Fruit fly (Drosophila melanogaster) whole organism, embryonic: ENCODE data around the gene Act87E.
A peak's percentile ranks its signal among the peaks of the same experiment; 100 is the strongest.

Experiments used
- Abd-B ChIP-seq: fragments of 200-800 bp; sonication (Bioruptor generic); optimal IDR thresholded peaks from 2 replicates; lab custom pipeline; 2018; ENCODE audit warnings: missing biosample characterization, mild to moderate bottlenecking, missing genetic modification characterization, moderate library complexity
- Antp ChIP-seq: fragments of 200-800 bp; sonication (Bioruptor generic); optimal IDR thresholded peaks from 3 replicates; lab custom pipeline; 2016; ENCODE audit warnings: missing biosample characterization, missing genetic modification characterization
- Atf3 ChIP-seq: fragments of 200-800 bp; sonication (Bioruptor generic); optimal IDR thresholded peaks from 3 replicates; lab custom pipeline; 2016; ENCODE audit warnings: missing biosample characterization, missing genetic modification characterization
- Awh ChIP-seq: fragments of 200-800 bp; sonication (Bioruptor generic); IDR thresholded peaks from 2 replicates; pipeline ENCODE4, ENCODE4 v1.3.6; 2022; ENCODE audit warnings: missing biosample characterization, missing genetic modification characterization
- BEAF-32 ChIP-seq: fragments of 200-800 bp; sonication (Bioruptor generic); optimal IDR thresholded peaks from 3 replicates; lab custom pipeline; 2017; ENCODE audit warnings: missing biosample characterization, missing genetic modification characterization, mild to moderate bottlenecking, moderate library complexity, missing genetic modification reagents
- CG12391 ChIP-seq: fragments of 200-800 bp; sonication (Bioruptor generic); optimal IDR thresholded peaks from 3 replicates; lab custom pipeline; 2018; ENCODE audit warnings: missing biosample characterization, mild to moderate bottlenecking, missing genetic modification characterization, moderate library complexity
- CG12769 ChIP-seq: fragments of 200-800 bp; sonication (Bioruptor generic); optimal IDR thresholded peaks from 2 replicates; lab custom pipeline; 2019; ENCODE audit warnings: missing biosample characterization, mild to moderate bottlenecking, missing genetic modification characterization, moderate library complexity
- CG13894 ChIP-seq: fragments of 200-800 bp; sonication (Bioruptor generic); optimal IDR thresholded peaks from 3 replicates; lab custom pipeline; 2018; ENCODE audit warnings: missing biosample characterization, mild to moderate bottlenecking, missing genetic modification characterization, moderate library complexity
- CG16779 ChIP-seq: fragments of 200-800 bp; sonication (Bioruptor generic); IDR thresholded peaks from 2 replicates; pipeline ENCODE4 v1.3.6; 2022; ENCODE audit warnings: missing biosample characterization, missing genetic modification characterization
- CG2202 ChIP-seq: fragments of 200-800 bp; sonication (Bioruptor generic); optimal IDR thresholded peaks from 2 replicates; lab custom pipeline; 2018; ENCODE audit warnings: missing biosample characterization, mild to moderate bottlenecking, missing genetic modification characterization
- CG31441 ChIP-seq: fragments of 200-800 bp; sonication (Bioruptor generic); IDR thresholded peaks from 2 replicates; pipeline ENCODE4 v1.3.6; 2022; ENCODE audit warnings: missing biosample characterization, missing genetic modification characterization
- CG42726 ChIP-seq: fragments of 200-800 bp; sonication (Bioruptor generic); IDR thresholded peaks from 2 replicates; pipeline ENCODE4 v1.3.6; 2022; ENCODE audit warnings: missing biosample characterization, missing genetic modification characterization; ENCODE audit not compliant: partially characterized antibody
- CG6254 ChIP-seq: fragments of 200-800 bp; sonication (Bioruptor generic); optimal IDR thresholded peaks from 3 replicates; lab custom pipeline; 2017; ENCODE audit warnings: mild to moderate bottlenecking, missing biosample characterization, missing genetic modification reagents, missing genetic modification characterization
- CoRest ChIP-seq: fragments of 200-800 bp; sonication (Bioruptor generic); optimal IDR thresholded peaks from 3 replicates; lab custom pipeline; 2018; ENCODE audit warnings: missing biosample characterization, mild to moderate bottlenecking, missing genetic modification characterization, moderate library complexity
- D19A ChIP-seq: fragments of 200-800 bp; optimal IDR thresholded peaks from 3 replicates; lab custom pipeline; 2019; ENCODE audit warnings: missing biosample characterization, mild to moderate bottlenecking, missing genetic modification characterization, moderate library complexity
- GATAe ChIP-seq: fragments of 200-800 bp; sonication (Bioruptor generic); conservative IDR thresholded peaks from 2 replicates; pipeline ENCODE4 v1.3.6; 2022; ENCODE audit warnings: missing biosample characterization, missing genetic modification characterization
- H15 ChIP-seq: fragments of 200-800 bp; sonication (Bioruptor generic); IDR thresholded peaks from 3 replicates; pipeline ENCODE4 v1.3.6; 2022; ENCODE audit warnings: missing biosample characterization, missing genetic modification characterization
- HLHmδ ChIP-seq: fragments of 200-800 bp; sonication (Bioruptor generic); optimal IDR thresholded peaks from 2 replicates; lab custom pipeline; 2018; ENCODE audit warnings: missing biosample characterization, mild to moderate bottlenecking, missing genetic modification characterization, moderate library complexity
- Lhr ChIP-seq: fragments of 200-800 bp; sonication (Bioruptor generic); optimal IDR thresholded peaks from 3 replicates; lab custom pipeline; 2017; ENCODE audit warnings: mild to moderate bottlenecking, missing biosample characterization, missing genetic modification reagents, missing genetic modification characterization
- Max ChIP-seq: fragments of 200-800 bp; sonication (Bioruptor generic); optimal IDR thresholded peaks from 2 replicates; lab custom pipeline; 2016; ENCODE audit warnings: missing biosample characterization, mild to moderate bottlenecking, missing genetic modification characterization
- Neu2 ChIP-seq: fragments of 200-800 bp; sonication (Bioruptor generic); optimal IDR thresholded peaks from 3 replicates; lab custom pipeline; 2016; ENCODE audit warnings: missing biosample characterization, missing genetic modification characterization, borderline replicate concordance
- Trl ChIP-seq, 3 experiments: fragments of >200 bp in 2 of 3; fragments of 200-800 bp in 1 of 3; sonication (Bioruptor generic) in 1 of 3; optimal IDR thresholded peaks; 2 replicates in 1 of 3; 3 replicates in 2 of 3; lab custom pipeline; 2016 to 2017; ENCODE audit warnings: missing biosample characterization in 1 of 3, missing genetic modification characterization in 1 of 3
- Xrp1 ChIP-seq: fragments of 200-800 bp; sonication (Bioruptor generic); IDR thresholded peaks from 2 replicates; pipeline ENCODE4 v1.3.6; 2022; ENCODE audit warnings: missing biosample characterization, missing genetic modification characterization
- YL-1 ChIP-seq: fragments of 200-800 bp; sonication (Bioruptor generic); optimal IDR thresholded peaks from 3 replicates; lab custom pipeline; 2017; ENCODE audit warnings: missing biosample characterization, mild to moderate bottlenecking, missing genetic modification characterization
- abd-A ChIP-seq: fragments of 200-800 bp; sonication (Bioruptor generic); optimal IDR thresholded peaks from 3 replicates; lab custom pipeline; 2019; ENCODE audit warnings: missing biosample characterization, mild to moderate bottlenecking, missing genetic modification characterization, moderate library complexity
- ac ChIP-seq: fragments of 200-800 bp; sonication (Bioruptor generic); optimal IDR thresholded peaks from 3 replicates; lab custom pipeline; 2017; ENCODE audit warnings: missing biosample characterization, mild to moderate bottlenecking, missing genetic modification characterization
- bowl ChIP-seq: fragments of 200-800 bp; sonication (Bioruptor generic); IDR thresholded peaks from 2 replicates; pipeline ENCODE4 v1.3.6; 2022; ENCODE audit warnings: missing biosample characterization, missing genetic modification characterization
- cad ChIP-seq: fragments of >200 bp; optimal IDR thresholded peaks from 2 replicates; lab custom pipeline; 2017; ENCODE audit warnings: missing biosample characterization, missing genetic modification characterization
- chinmo ChIP-seq: fragments of 200-800 bp; sonication (Bioruptor generic); IDR thresholded peaks from 4 replicates; pipeline ENCODE4 v1.3.6; 2022; ENCODE audit warnings: missing biosample characterization, missing genetic modification characterization; ENCODE audit not compliant: partially characterized antibody
- chm ChIP-seq: fragments of 200-800 bp; sonication (Bioruptor generic); IDR thresholded peaks from 2 replicates; pipeline ENCODE4 v1.3.6; 2022; ENCODE audit warnings: missing biosample characterization, missing genetic modification characterization
- cwo ChIP-seq: fragments of 200-800 bp; sonication (Bioruptor generic); optimal IDR thresholded peaks from 3 replicates; lab custom pipeline; 2017; ENCODE audit warnings: missing biosample characterization, missing genetic modification characterization, mild to moderate bottlenecking, moderate library complexity, missing genetic modification reagents
- her ChIP-seq: fragments of 200-800 bp; sonication (Bioruptor generic); optimal IDR thresholded peaks from 2 replicates; lab custom pipeline; 2016; ENCODE audit warnings: missing biosample characterization, missing genetic modification characterization
- lola ChIP-seq, 3 experiments: fragments of >200 bp in 2 of 3; fragments of 200-800 bp in 1 of 3; sonication (Bioruptor generic) in 1 of 3; optimal IDR thresholded peaks; 2 replicates each; lab custom pipeline; 2017 to 2019; ENCODE audit warnings: missing biosample characterization in 3 of 3, missing genetic modification characterization in 3 of 3, mild to moderate bottlenecking in 1 of 3, moderate library complexity in 1 of 3
- luna ChIP-seq: fragments of 200-800 bp; sonication (Bioruptor generic); optimal IDR thresholded peaks from 2 replicates; lab custom pipeline; 2016; ENCODE audit warnings: missing biosample characterization, missing genetic modification characterization
- maf-S ChIP-seq: fragments of 200-800 bp; sonication (Bioruptor generic); optimal IDR thresholded peaks from 2 replicates; lab custom pipeline; 2016; ENCODE audit warnings: missing biosample characterization, missing genetic modification characterization
- nerfin-1 ChIP-seq: fragments of 200-800 bp; sonication (Bioruptor generic); optimal IDR thresholded peaks from 3 replicates; lab custom pipeline; 2019; ENCODE audit warnings: missing biosample characterization, mild to moderate bottlenecking, missing genetic modification characterization, moderate library complexity
- oc ChIP-seq: fragments of 200-800 bp; sonication (Bioruptor generic); optimal IDR thresholded peaks from 2 replicates; lab custom pipeline; 2018; ENCODE audit warnings: missing biosample characterization, mild to moderate bottlenecking, missing genetic modification characterization, moderate library complexity
- otp ChIP-seq: fragments of 200-800 bp; sonication (Bioruptor generic); IDR thresholded peaks from 3 replicates; pipeline ENCODE4, ENCODE4 v1.3.6; 2022; ENCODE audit warnings: missing biosample characterization, missing genetic modification characterization
- pan ChIP-seq, 4 experiments: fragments of >200 bp in 3 of 4; fragments of 200-800 bp in 1 of 4; sonication (Bioruptor generic) in 1 of 4; optimal IDR thresholded peaks in 3 of 4; IDR thresholded peaks in 1 of 4; 2 replicates each; pipeline versions ENCODE4 v1.3.6 to Lab custom; 2017 to 2022; ENCODE audit warnings: missing biosample characterization in 2 of 4, missing genetic modification characterization in 2 of 4, mixed read lengths in 1 of 4
- prd ChIP-seq, 3 experiments: fragments of >200 bp in 2 of 3; fragments of 200-800 bp in 1 of 3; sonication (Bioruptor generic) in 1 of 3; optimal IDR thresholded peaks in 2 of 3; IDR thresholded peaks in 1 of 3; 2 replicates in 2 of 3; 3 replicates in 1 of 3; pipeline versions ENCODE4 v1.3.6 to Lab custom; 2017 to 2022; ENCODE audit warnings: missing biosample characterization in 1 of 3, missing genetic modification characterization in 1 of 3
- sd ChIP-seq: fragments of 200-800 bp; sonication (Bioruptor generic); optimal IDR thresholded peaks from 3 replicates; lab custom pipeline; 2018; ENCODE audit warnings: missing biosample characterization, mild to moderate bottlenecking, missing genetic modification characterization, moderate library complexity
- sim ChIP-seq: fragments of 200-800 bp; sonication (Bioruptor generic); IDR thresholded peaks from 2 replicates; pipeline ENCODE4 v1.3.6; 2022; ENCODE audit warnings: missing biosample characterization, missing genetic modification characterization
- slp2 ChIP-seq: fragments of 200-800 bp; sonication (Bioruptor generic); optimal IDR thresholded peaks from 2 replicates; lab custom pipeline; 2016; ENCODE audit warnings: missing biosample characterization, missing genetic modification characterization
- so ChIP-seq: fragments of 200-800 bp; sonication (Bioruptor generic); IDR thresholded peaks from 3 replicates; pipeline ENCODE4 v1.3.6; 2022; ENCODE audit warnings: missing biosample characterization, missing genetic modification characterization
- sqz ChIP-seq: fragments of 200-800 bp; sonication (Bioruptor generic); optimal IDR thresholded peaks from 3 replicates; lab custom pipeline; 2018; ENCODE audit warnings: missing biosample characterization, mild to moderate bottlenecking, missing genetic modification characterization
- stwl ChIP-seq: fragments of 200-800 bp; sonication (Bioruptor generic); optimal IDR thresholded peaks from 3 replicates; lab custom pipeline; 2018; ENCODE audit warnings: missing biosample characterization, mild to moderate bottlenecking, missing genetic modification characterization, moderate library complexity
- vvl ChIP-seq: fragments of 200-800 bp; sonication (Bioruptor generic); IDR thresholded peaks from 2 replicates; pipeline ENCODE4 v1.3.6; 2022; ENCODE audit warnings: missing biosample characterization, missing genetic modification characterization

Gene Act87E

DNA sequence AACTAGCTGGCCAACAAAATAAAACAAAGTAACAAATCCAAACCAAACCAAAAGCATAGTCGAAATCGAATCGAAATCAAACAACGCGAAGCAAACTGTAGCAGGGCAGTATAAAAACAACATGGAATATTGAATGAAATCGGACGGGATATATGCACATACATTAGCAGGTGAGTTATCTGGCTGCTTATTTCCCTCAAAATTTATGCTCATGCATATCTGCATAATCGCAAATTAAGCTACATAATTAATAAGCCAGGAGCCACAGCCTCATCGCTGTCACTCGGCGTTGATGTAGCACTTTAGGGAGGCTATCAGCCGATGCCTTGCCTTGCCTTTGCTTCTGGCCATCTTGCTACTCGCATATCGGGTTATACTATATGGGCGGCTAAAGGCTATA, 26.5 kb downstream of the Act87E start:
- TF ChIP-seq CG13894 (tag; lab: Kevin White, UChicago) (peak; percentile 27), chinmo (GFP tag; lab: Robert Waterston, UW) (peak; percentile 83; the same call in 3 of the 4 replicates), vvl (GFP tag; lab: Robert Waterston, UW) (peak; percentile 88), her (no peak), chm (GFP tag; lab: Robert Waterston, UW) (0 out of 2 replicates have a peak, but pooled peaks have one; percentile 28), sd (tag; lab: Kevin White, UChicago) (peak; percentile 17), YL-1 (GFP tag; lab: Kevin White, UChicago) (no peak), CG12769 (peak; percentile 74), Awh (GFP tag; lab: Robert Waterston, UW) (peak; percentile 73), sim (no peak), abd-A (tag; lab: Kevin White, UChicago) (peak; percentile 88), Trl (optimal IDR thresholded peaks at IDR 0.05; lab: Kevin White, UChicago) (no peak), Trl (GFP tag; optimal IDR thresholded peaks at IDR 0.05; lab: Kevin White, UChicago) (no peak)

DNA sequence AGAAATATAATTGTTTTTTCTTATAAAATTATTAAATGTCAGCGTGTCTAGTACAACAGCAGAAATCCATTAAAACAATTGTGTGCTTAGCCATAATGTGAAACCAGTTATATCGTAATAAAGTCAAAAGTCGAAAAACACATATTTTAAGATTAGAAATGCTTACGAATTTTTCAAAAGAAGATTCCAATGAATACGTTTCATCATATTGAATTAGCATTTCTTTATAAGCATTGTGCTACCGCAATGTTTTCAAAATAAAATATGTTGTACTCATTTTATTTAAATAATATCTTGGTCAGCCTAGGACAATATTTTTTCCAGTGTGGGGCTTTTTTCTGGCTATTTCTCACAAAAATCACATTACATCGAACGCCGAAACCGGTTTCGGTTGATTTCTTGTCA, 27.1 kb downstream of the Act87E start:
- TF ChIP-seq cwo (peak; percentile 57), Neu2 (GFP tag; lab: Kevin White, UChicago) (no peak), D19A (tag; lab: Kevin White, UChicago) (peak; percentile 80), her (no peak), H15 (0 out of 3 replicates have a peak, but pooled peaks have one; percentile 5), CG16779 (GFP tag; lab: Robert Waterston, UW) (no peak), CG2202 (peak; percentile 55), CoRest (tag; lab: Kevin White, UChicago) (peak; percentile 92), cad (GFP tag; lab: Kevin White, UChicago) (no peak), bowl (no peak), so (peak; percentile 44; the same call in 1 of the 3 replicates), otp (GFP tag; lab: Robert Waterston, UW) (peak; percentile 18; the same call in 1 of the 3 replicates), CG31441 (peak; percentile 86), GATAe (no peak), slp2 (GFP tag; lab: Kevin White, UChicago) (peak; percentile 71), sqz (GFP tag; lab: Kevin White, UChicago) (peak; percentile 60), nerfin-1 (tag; lab: Kevin White, UChicago) (peak; percentile 75), HLHmδ (GFP tag; lab: Kevin White, UChicago) (no peak), Atf3 (GFP tag; lab: Kevin White, UChicago) (peak; percentile 45), lola (GFP tag; optimal IDR thresholded peaks at IDR 0.05; lab: Kevin White, UChicago) (peak in 1 of 3 experiments; percentile 86), CG6254 (GFP tag; lab: Kevin White, UChicago) (peak; percentile 42), maf-S (peak; percentile 42), BEAF-32 (GFP tag; lab: Kevin White, UChicago) (no peak), luna (GFP tag; lab: Kevin White, UChicago) (no peak), stwl (tag; lab: Kevin White, UChicago) (no peak), pan (optimal IDR thresholded peaks at IDR 0.05; lab: Kevin White, UChicago) (no peak), pan (GFP tag; optimal IDR thresholded peaks at IDR 0.05 in 1 of 2, IDR thresholded peaks at IDR 0.05 in 1 of 2) (peak in 1 of 2 experiments; percentile 62), abd-A (tag; lab: Kevin White, UChicago) (no peak), Lhr (peak; percentile 37), Xrp1 (GFP tag; lab: Robert Waterston, UW) (peak; percentile 75), Max (GFP tag; lab: Kevin White, UChicago) (peak; percentile 74), prd (optimal IDR thresholded peaks at IDR 0.05; lab: Kevin White, UChicago) (no peak), prd (GFP tag; IDR thresholded peaks at IDR 0.05; lab: Robert Waterston, UW) (peak; percentile 70), oc (tag; lab: Kevin White, UChicago) (peak; percentile 38), Antp (GFP tag; lab: Kevin White, UChicago) (peak; percentile 30), Abd-B (GFP tag; lab: Kevin White, UChicago) (peak; percentile 76), ac (GFP tag; lab: Kevin White, UChicago) (no peak), CG12391 (tag; lab: Kevin White, UChicago) (peak; percentile 85), CG42726 (GFP tag; lab: Robert Waterston, UW) (no peak)
